Worm (Caenorhabditis elegans) whole organism, midembryonic: ENCODE measurements around the gene cyp-14A4.

Source experiments
- T22C8.4 ChIP-seq: fragments of 200-800 bp; sonication (Bioruptor generic); IDR thresholded peaks from 2 replicates; pipeline ENCODE4 v1.3.6; 2022; ENCODE audit warnings: missing genetic modification characterization, missing compliant biosample characterization
- flt-1 ChIP-seq: fragments of 200-800 bp; sonication (Bioruptor generic); IDR thresholded peaks from 2 replicates; pipeline ENCODE4 v1.3.6; 2022; ENCODE audit warnings: missing genetic modification characterization, missing compliant biosample characterization

- TF ChIP-seq T22C8.4 (GFP tag; lab: Robert Waterston, UW) (no peak), flt-1 (GFP tag; lab: Robert Waterston, UW) (no peak)
These were observed 7.5 kb upstream of the cyp-14A4 start, which contains the start of gene srd-38 for ce11 chrX:13291506-13291905.
